Fruit fly (Drosophila melanogaster) S2 (cell line): ENCODE results near the gene CG13074.

Experiments used
- CG8478 ChIP-seq: fragments of >200 bp; optimal IDR thresholded peaks from 2 replicates; lab custom pipeline; 2018
- CTCF ChIP-seq, 2 experiments: fragments of >200 bp; optimal IDR thresholded peaks; 2 replicates each; lab custom pipeline; 2018

Gene CG13074

DNA sequence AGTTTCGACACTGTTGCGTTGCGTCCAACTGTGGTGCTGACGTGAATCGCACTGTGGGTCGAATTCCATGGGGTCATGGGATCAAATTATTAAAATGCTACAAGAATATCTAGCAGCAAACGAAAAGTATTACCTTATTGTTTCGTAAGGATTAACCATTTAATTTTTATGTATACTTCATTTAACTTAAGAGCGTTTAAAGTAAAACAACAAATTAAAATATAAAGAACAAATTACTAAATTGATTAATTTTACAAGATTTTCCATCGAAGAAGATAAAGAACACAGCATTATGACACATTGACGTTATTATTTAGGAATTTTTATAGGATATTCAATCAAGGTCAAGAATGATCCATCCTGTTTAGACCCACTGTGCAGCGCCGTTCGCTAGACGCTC lies 43.2 kb downstream of the CG13074 start:
- no peak for TF ChIP-seq CTCF (optimal IDR thresholded peaks at IDR 0.05; lab: Kevin White, UChicago)
- no peak for TF ChIP-seq CG8478

DNA sequence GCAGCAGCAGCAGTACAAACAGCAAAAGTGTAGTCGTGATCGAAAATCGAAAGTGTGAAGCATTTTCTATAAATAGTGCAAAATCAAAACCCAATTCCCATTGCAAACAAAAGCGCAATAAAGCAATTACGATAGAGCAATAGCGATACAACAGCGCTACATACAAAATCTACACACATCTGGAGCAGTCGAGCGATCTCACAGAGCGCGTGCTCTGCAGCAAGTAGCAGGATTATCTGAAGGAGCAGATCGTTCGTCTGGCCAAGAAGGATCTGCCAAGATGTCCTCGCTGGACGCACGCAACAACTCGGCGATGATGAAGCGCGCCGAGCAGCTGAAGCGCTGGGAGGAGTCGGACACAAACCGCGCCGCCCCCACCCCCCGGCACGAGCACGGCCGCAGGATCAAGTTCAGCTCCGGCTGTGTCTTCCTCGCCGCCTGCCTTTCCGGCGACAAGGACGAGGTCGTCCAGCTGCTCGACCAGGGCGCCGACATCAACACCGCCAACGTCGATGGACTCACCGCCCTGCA lies 44.2 kb downstream of the CG13074 start:
- TF ChIP-seq CG8478 (no peak), CTCF (optimal IDR thresholded peaks at IDR 0.05; lab: Kevin White, UChicago) (no peak)

DNA sequence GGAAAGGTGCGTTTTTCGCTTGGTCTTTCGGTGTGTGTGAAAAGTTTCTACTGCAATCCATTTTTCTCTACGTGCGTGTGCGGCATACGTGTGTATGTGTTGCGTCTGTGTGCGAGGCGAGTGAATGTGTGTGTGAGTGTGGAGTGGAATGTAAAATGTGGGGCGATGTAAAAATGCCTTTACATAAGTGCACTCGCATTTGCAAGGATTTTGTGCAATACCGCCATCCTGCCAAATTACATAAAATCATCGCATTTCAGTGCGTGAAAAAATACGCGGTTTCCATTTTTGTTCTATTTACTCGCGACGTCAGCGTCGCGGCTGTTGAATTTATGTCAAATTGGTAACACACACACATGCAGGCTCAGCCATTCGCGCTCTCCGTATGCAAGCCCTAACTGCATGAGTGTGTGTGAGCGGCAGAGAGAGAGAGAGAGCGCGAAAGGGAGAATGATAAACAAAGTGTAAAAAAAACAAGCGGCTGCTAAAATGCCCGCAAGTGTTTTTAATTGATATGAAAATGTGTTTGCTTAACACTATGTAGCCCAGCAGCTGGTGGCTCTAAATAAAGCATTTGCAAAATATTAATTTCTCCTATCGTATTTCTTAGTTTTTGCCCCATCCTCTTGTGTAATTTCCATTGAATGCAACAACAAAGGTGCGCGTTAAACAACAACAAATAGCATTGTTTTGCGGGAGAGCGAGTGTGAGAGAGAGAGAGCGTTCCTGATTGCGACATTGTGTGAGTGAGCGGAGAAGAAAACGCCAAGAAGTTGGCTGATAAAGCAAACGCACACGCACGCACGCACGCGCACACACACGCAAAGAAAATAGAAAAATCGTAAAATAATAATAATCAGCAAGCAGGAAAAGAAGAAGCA lies 44.9 kb downstream of the CG13074 start:
- TF ChIP-seq CG8478 (peak; percentile 19), CTCF (optimal IDR thresholded peaks at IDR 0.05; lab: Kevin White, UChicago) (no peak)

DNA sequence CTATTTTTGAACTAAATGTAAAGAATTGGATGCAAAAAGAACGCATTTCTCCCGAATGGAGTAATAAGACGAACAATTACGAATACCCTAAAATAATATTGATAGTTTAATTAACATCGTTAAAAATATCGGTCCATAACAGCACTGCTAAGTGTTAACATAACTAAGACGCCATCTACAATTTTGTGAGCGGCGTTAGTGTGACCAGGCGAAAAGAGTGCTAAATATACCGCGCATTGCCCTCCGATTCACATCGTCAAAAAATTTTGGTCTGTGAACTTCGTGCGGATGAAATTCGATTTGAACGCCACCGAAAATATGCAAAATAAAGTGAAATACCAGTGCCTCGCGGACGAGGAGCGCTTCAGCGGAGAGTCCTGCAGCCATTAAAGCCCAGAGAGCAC lies 45.6 kb downstream of the CG13074 start, which contains the start of gene Mbs:
Gene Mbs, plus strand, starts transcription at position 241 of the 404 bp plus-strand sequence.
- TF ChIP-seq CG8478 (no peak), CTCF (optimal IDR thresholded peaks at IDR 0.05; lab: Kevin White, UChicago) (peak; percentile 92)

DNA sequence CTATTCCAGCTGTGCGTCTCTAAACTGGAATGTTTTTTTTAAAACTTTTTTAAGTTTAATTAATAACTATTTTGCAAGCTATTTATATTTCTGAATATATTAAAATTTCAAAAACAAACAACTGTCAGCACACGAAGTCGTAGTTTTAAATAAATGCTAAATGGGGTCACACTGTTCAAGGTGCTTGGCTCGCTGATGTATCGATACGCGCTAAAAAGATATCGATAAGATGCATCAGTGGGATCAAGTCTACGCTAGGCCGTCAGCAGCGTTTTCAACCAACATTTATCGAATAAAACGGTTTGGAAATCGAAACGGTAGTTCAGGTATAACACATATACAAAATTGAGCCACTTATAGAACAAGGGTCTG lies 46.4 kb downstream of the CG13074 start, which contains the start of gene Diap1:
Gene Diap1, minus strand, starts transcription at position 148 of the 372 bp plus-strand sequence.
- TF ChIP-seq CTCF (optimal IDR thresholded peaks at IDR 0.05; lab: Kevin White, UChicago) (peak; percentile 72), CG8478 (no peak)

DNA sequence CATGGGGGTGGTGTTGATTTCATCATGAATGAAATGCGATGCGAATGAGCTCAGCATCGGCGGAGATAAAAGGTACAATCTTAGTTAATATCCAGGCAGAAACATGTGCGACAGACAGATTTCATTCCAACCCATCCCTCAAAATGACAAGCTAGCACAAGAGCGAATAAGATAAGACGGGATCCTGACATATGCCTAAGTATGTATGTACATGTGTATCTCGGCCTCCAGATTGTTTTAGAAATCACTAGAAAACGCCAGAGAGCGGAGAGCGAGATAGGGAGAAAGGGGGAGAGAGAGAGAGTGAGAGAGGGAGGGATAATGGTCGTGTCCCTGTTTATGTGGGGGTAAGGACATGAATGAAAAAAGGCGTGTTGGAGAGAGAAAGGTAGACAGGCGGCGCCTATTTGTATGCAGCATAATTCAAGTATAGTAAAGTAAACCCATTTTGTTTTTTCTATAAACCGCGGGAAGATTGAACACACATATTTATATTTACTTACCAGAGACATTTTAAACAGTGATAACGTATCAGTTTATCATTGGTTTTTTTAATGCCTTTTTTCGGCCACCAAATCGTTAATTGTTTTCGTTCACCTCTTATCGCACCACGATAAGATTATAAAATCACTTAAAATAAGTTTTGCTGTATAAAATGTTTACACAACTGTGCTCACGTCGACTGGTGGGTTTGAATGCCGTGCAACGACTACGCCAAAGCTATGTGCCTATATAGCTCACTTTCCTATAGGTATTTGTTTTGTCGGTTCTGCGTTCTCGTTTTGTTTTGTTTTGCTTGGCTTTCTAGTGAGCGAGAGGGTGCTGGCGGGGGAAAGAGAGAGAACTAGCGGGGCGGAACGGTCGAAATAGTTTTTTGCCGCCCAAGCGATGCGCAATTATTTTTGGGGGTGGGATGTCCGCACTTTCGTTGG lies 47.1 kb downstream of the CG13074 start:
- no peak for TF ChIP-seq CG8478
- TF ChIP-seq CTCF (optimal IDR thresholded peaks at IDR 0.05; lab: Kevin White, UChicago) = peak in 1 of 2 experiments; percentile 13

DNA sequence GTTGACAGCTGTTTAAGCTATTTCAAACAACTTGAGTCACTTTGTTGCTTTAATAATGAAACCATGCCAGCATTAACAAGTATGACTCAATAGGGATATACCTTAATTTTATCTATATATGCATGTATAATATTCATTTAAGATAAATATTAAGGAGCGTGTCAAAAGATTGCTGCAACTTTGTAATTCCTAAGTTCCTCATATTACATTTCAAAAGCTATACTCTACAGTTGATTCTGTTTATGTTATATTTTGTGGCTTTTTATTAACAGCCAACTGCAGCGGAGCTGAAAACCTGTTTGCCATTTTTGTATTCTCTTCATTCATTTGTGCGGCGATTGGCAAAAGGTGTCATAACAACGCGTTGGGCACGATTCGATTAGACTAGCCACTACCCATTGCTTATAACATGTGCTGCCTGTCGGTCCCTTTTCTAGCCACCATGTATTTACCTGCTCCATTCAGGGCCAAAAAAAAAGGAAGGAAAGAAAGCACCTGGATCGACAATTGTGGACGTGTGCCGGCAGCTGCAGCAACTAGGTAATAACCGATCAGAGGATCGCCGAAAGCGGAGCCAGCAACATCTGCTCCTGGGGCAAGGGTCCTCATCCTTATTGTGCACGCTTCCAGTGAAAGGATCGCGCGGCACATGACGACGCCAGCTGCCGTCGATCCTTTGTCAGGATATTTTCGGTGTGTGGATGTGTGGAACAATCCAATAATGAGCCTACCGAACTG lies 48.4 kb downstream of the CG13074 start:
- no peak for TF ChIP-seq CTCF (optimal IDR thresholded peaks at IDR 0.05; lab: Kevin White, UChicago)
- no peak for TF ChIP-seq CG8478

DNA sequence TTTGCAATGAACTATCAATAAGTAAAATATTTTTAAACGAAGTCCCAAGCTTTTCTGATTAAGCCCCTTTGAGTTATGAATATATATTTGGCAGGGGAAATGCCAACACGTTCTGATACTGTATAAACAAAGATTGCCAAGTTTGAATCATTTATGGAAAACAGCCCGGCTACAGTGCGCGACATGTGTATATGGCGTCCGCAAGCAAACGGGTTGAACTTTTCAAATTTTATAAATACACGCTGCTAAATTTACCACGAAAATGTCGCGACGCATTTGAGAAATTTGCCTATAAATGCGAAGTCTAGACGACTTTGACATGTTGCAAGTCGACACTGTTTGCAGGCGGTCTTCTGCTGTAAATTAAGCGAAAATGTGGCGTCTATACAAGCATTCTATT lies 49.2 kb downstream of the CG13074 start:
- TF ChIP-seq CTCF (optimal IDR thresholded peaks at IDR 0.05; lab: Kevin White, UChicago) = no peak
- no peak for TF ChIP-seq CG8478

DNA sequence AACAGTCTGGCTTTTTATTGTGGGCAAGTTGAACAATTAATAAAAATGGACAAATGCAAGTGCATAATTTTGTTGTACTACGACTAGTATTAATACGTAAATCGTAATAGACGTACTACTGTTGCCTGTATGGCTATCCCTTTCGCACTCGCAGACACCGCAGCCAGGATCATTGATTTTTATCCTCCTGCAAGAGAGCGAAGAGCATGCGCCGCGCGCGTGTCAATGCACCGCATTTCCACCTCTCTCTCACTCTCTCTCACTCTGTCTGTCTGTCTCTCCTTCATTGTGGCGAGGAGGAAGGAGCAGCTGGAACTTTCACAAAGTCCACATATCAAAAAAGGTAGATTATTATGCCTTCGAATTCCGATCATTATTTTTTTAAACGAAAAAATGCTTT lies 50.2 kb downstream of the CG13074 start:
- TF ChIP-seq CG8478 = no peak
- TF ChIP-seq CTCF (optimal IDR thresholded peaks at IDR 0.05; lab: Kevin White, UChicago) = no peak

DNA sequence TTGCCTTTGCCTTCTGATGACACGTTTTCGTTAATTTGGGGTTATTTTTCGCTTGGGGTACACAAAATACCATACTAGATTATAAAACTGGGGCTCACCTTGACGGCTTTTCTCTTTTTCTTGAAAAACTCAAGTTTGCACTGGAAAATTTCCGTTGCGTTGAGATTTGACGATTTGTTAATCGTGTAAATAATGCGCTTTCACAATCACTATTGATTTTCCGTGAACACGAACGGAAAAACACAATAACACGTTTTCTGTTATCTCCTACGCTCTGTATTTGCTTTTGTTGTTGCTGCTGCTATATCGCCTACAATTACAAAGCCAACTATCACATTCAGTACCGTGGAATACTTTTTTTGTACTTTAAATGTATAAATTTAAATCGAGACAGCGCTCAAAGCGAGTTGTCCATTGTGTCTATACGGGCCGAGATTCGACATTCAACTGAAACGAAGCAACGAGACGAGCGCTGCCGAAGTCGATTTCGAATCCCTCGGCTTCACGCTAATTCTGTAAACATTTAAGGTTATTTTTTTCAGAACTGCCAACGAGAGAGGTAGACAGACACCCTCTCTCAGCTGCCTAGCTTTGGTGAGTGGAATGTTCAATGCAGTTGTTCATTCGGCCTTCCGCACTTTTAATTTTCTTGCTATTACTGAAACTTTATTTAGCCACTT lies 50.8 kb downstream of the CG13074 start:
- TF ChIP-seq CG8478 = no peak
- no peak for TF ChIP-seq CTCF (optimal IDR thresholded peaks at IDR 0.05; lab: Kevin White, UChicago)

DNA sequence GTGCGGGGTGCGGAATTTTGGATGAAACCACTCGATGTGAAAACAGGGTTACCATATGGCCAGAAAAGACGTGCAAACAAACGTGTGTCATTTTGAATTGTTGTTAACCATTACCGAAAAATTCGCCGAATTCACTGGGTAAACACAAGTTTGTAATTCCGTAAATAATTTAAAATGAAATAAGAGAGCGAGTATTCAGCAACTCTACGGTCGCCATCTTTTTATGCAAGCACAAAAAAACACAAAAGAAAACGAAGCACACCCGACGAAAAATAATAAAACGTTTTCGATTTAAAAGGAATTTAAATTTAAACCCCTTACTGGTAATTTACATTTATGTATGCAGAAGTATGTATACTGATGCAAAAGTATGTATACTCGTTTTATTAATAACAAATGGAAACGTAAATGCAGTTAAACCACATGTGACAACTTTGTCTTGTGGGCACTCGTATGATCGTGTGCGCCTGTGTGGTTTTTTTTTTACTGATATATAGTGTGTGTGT lies 51.4 kb downstream of the CG13074 start:
- TF ChIP-seq CTCF (optimal IDR thresholded peaks at IDR 0.05; lab: Kevin White, UChicago) (no peak), CG8478 (no peak)
